Fruit fly (Drosophila melanogaster) whole organism, wandering third instar larva: ENCODE measurements around the gene CG3176.
"Not testable (repeated sequence)": the region's sequence is repeated elsewhere in the genome, so short reads cannot be mapped to it uniquely, and the experiment has no call there.

Experiments used
- Abd-B ChIP-seq: fragments of >200 bp; optimal IDR thresholded peaks from 2 replicates; lab custom pipeline; 2017; ENCODE audit warnings: missing biosample characterization, missing genetic modification characterization
- CG32264 ChIP-seq: fragments of 200-800 bp; sonication (Bioruptor generic); optimal IDR thresholded peaks from 2 replicates; lab custom pipeline; 2016; ENCODE audit warnings: missing biosample characterization, missing genetic modification characterization
- CG9705 ChIP-seq: fragments of 200-800 bp; sonication (Bioruptor generic); optimal IDR thresholded peaks from 2 replicates; lab custom pipeline; 2018; ENCODE audit warnings: missing biosample characterization, mild to moderate bottlenecking, missing genetic modification characterization
- CrebA ChIP-seq: fragments of 200-800 bp; sonication (Bioruptor generic); optimal IDR thresholded peaks from 2 replicates; lab custom pipeline; 2016; ENCODE audit warnings: missing biosample characterization, mild to moderate bottlenecking, missing genetic modification characterization, borderline replicate concordance
- Dfd ChIP-seq: fragments of >200 bp; optimal IDR thresholded peaks from 2 replicates; lab custom pipeline; 2017; ENCODE audit warnings: missing biosample characterization, missing genetic modification characterization
- Dif ChIP-seq: fragments of 200-275, 200-300 bp; sonication (Bioruptor generic); optimal IDR thresholded peaks from 2 replicates; lab custom pipeline; 2018; ENCODE audit warnings: missing biosample characterization, missing genetic modification characterization; ENCODE audit not compliant: partially characterized antibody
- GATAd ChIP-seq: sonication (Bioruptor generic); optimal IDR thresholded peaks from 2 replicates; lab custom pipeline; 2016; ENCODE audit warnings: missing biosample characterization, missing genetic modification characterization
- HLH106 ChIP-seq: fragments of 200-800 bp; optimal IDR thresholded peaks from 3 replicates; lab custom pipeline; 2019; ENCODE audit warnings: missing biosample characterization, mild to moderate bottlenecking, missing genetic modification characterization, moderate library complexity
- Hnf4 ChIP-seq: fragments of 200-800 bp; sonication (Bioruptor generic); optimal IDR thresholded peaks from 2 replicates; lab custom pipeline; 2016; ENCODE audit warnings: missing biosample characterization, mild to moderate bottlenecking, missing genetic modification characterization
- Hr78 ChIP-seq: fragments of >200 bp; optimal IDR thresholded peaks from 2 replicates; lab custom pipeline; 2017; ENCODE audit warnings: missing biosample characterization, missing genetic modification characterization
- Hr83 ChIP-seq: fragments of 200-300 bp; sonication (Bioruptor generic); optimal IDR thresholded peaks from 2 replicates; lab custom pipeline; 2016; ENCODE audit warnings: missing biosample characterization, mild to moderate bottlenecking, missing genetic modification characterization, moderate library complexity; ENCODE audit not compliant: poor library complexity, severe bottlenecking
- Jra ChIP-seq: sonication (Bioruptor generic); optimal IDR thresholded peaks from 2 replicates; lab custom pipeline; 2016; ENCODE audit warnings: missing biosample characterization, missing genetic modification characterization
- Mio ChIP-seq: sonication (Bioruptor generic); optimal IDR thresholded peaks from 2 replicates; lab custom pipeline; 2016; ENCODE audit warnings: missing biosample characterization, missing genetic modification characterization
- Myc ChIP-seq: fragments of >200 bp; optimal IDR thresholded peaks from 2 replicates; lab custom pipeline; 2017
- N ChIP-seq: fragments of >200 bp; optimal IDR thresholded peaks from 2 replicates; lab custom pipeline; 2018; ENCODE audit warnings: missing biosample characterization, missing external identifiers, missing genetic modification characterization
- OdsH ChIP-seq: fragments of 200-800 bp; sonication (Bioruptor generic); optimal IDR thresholded peaks from 2 replicates; lab custom pipeline; 2016; ENCODE audit warnings: missing biosample characterization, mild to moderate bottlenecking, missing genetic modification characterization
- Rel ChIP-seq, 2 experiments: fragments of 200-800 bp; sonication (Bioruptor generic) in 1 of 2; optimal IDR thresholded peaks; 2 replicates in 1 of 2; 3 replicates in 1 of 2; lab custom pipeline; 2016 to 2019; ENCODE audit warnings: mild to moderate bottlenecking in 2 of 2, missing biosample characterization in 2 of 2, missing genetic modification characterization in 2 of 2, moderate library complexity in 1 of 2
- Sp1 ChIP-seq: fragments of 200-800 bp; sonication (Bioruptor generic); optimal IDR thresholded peaks from 3 replicates; lab custom pipeline; 2019; ENCODE audit warnings: missing biosample characterization, mild to moderate bottlenecking, missing genetic modification characterization, moderate library complexity
- Vsx2 ChIP-seq: fragments of 200-300, 225-300 bp; sonication (Bioruptor generic); optimal IDR thresholded peaks from 2 replicates; lab custom pipeline; 2018; ENCODE audit warnings: missing biosample characterization, missing genetic modification characterization; ENCODE audit not compliant: partially characterized antibody
- br ChIP-seq: fragments of 200-800 bp; sonication (Bioruptor generic); optimal IDR thresholded peaks from 2 replicates; lab custom pipeline; 2016; ENCODE audit warnings: missing biosample characterization, missing genetic modification characterization
- brk ChIP-seq: fragments of 200-800 bp; sonication (Bioruptor generic); optimal IDR thresholded peaks from 2 replicates; lab custom pipeline; 2016; ENCODE audit warnings: missing biosample characterization, mild to moderate bottlenecking, missing genetic modification characterization
- dl ChIP-seq, 2 experiments: fragments of 175-275, 200-275 bp in 1 of 2; fragments of 200-275 bp in 1 of 2; sonication (Bioruptor generic); optimal IDR thresholded peaks; lab custom pipeline; 2018; ENCODE audit warnings: mild to moderate bottlenecking in 2 of 2, missing biosample characterization in 2 of 2, missing genetic modification characterization in 2 of 2, moderate library complexity in 2 of 2; ENCODE audit not compliant: partially characterized antibody in 2 of 2, insufficient read depth in 1 of 2
- dmrt93B ChIP-seq: fragments of 200-800 bp; sonication (Bioruptor generic); optimal IDR thresholded peaks from 2 replicates; lab custom pipeline; 2018; ENCODE audit warnings: missing biosample characterization, mild to moderate bottlenecking, missing genetic modification characterization
- dsf ChIP-seq: sonication (Bioruptor generic); optimal IDR thresholded peaks from 2 replicates; lab custom pipeline; 2016; ENCODE audit warnings: missing biosample characterization, missing genetic modification characterization, borderline replicate concordance
- ey ChIP-seq: fragments of 200-800 bp; sonication (Bioruptor generic); optimal IDR thresholded peaks from 2 replicates; lab custom pipeline; 2016; ENCODE audit warnings: missing biosample characterization, missing genetic modification characterization
- foxo ChIP-seq, 2 experiments: fragments of 200-800 bp; sonication (Bioruptor generic); optimal IDR thresholded peaks; 2 replicates in 1 of 2; 3 replicates in 1 of 2; lab custom pipeline; 2016 to 2017; ENCODE audit warnings: missing biosample characterization in 2 of 2, missing genetic modification characterization in 2 of 2
- fru ChIP-seq: fragments of 200-800 bp; sonication (Bioruptor generic); optimal IDR thresholded peaks from 3 replicates; lab custom pipeline; 2016; ENCODE audit warnings: missing biosample characterization, mild to moderate bottlenecking, missing genetic modification characterization
- h ChIP-seq: fragments of 200-800 bp; sonication (Bioruptor generic); optimal IDR thresholded peaks from 3 replicates; lab custom pipeline; 2016; ENCODE audit warnings: missing biosample characterization, mild to moderate bottlenecking, missing genetic modification characterization
- jim ChIP-seq: fragments of 175-275, 200-325 bp; sonication (Bioruptor generic); optimal IDR thresholded peaks from 2 replicates; lab custom pipeline; 2016; ENCODE audit warnings: missing biosample characterization, mild to moderate bottlenecking, missing genetic modification characterization
- lola ChIP-seq: fragments of >200 bp; optimal IDR thresholded peaks from 2 replicates; lab custom pipeline; 2017; ENCODE audit warnings: missing biosample characterization, missing genetic modification characterization
- pan ChIP-seq: fragments of >200 bp; optimal IDR thresholded peaks from 2 replicates; lab custom pipeline; 2017
- psq ChIP-seq: fragments of 200-800 bp; sonication (Bioruptor generic); optimal IDR thresholded peaks from 3 replicates; lab custom pipeline; 2017; ENCODE audit warnings: missing biosample characterization, mild to moderate bottlenecking, missing genetic modification characterization, moderate library complexity
- rgr ChIP-seq: fragments of 200-800 bp; sonication (Bioruptor generic); optimal IDR thresholded peaks from 3 replicates; lab custom pipeline; 2016; ENCODE audit warnings: missing biosample characterization, mild to moderate bottlenecking, missing genetic modification characterization
- sage ChIP-seq: fragments of 200-800 bp; sonication (Bioruptor generic); optimal IDR thresholded peaks from 2 replicates; lab custom pipeline; 2016; ENCODE audit warnings: missing biosample characterization, mild to moderate bottlenecking, missing genetic modification characterization
- sv ChIP-seq: fragments of 200-800 bp; sonication (Bioruptor generic); optimal IDR thresholded peaks from 3 replicates; lab custom pipeline; 2016; ENCODE audit warnings: missing biosample characterization, missing genetic modification characterization
- tai ChIP-seq: sonication (Bioruptor generic); optimal IDR thresholded peaks from 2 replicates; lab custom pipeline; 2016; ENCODE audit warnings: missing biosample characterization, missing genetic modification characterization
- usp ChIP-seq: fragments of >200 bp; optimal IDR thresholded peaks from 2 replicates; lab custom pipeline; 2017; ENCODE audit warnings: missing biosample characterization, missing genetic modification characterization
- woc ChIP-seq: sonication (Bioruptor generic); optimal IDR thresholded peaks from 2 replicates; lab custom pipeline; 2016; ENCODE audit warnings: missing biosample characterization, mild to moderate bottlenecking, missing genetic modification characterization

The CG3176 gene

DNA sequence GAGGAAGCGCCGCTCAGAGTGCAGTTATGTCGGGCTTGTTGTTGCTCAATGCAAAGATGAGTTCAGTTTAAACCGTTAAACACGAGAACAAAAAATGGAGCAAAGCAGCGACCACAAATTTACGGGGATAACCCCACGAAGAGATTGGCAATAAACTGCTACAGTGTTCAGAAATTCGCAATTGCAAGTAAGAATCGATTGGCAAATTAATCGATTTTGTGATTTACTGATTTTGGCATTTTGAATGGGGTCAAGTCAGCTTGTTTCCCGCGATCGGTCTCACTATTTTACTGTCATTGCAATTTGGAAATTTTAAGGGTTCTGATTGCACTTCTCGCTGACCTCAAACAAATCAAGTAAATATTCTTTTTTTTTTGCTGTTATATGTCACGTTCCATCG lies at the start of gene CG3176:
CG3176 (plus strand) TSS at position 221 of the 400 bp plus-strand sequence.
- TF ChIP-seq rgr (GFP tag; lab: Kevin White, UChicago) (peak; percentile 29), Rel (tag; optimal IDR thresholded peaks at IDR 0.05; lab: Kevin White, UChicago) (peak; percentile 95)
- not testable (repeated sequence) for TF ChIP-seq Rel (GFP tag; optimal IDR thresholded peaks at IDR 0.05; lab: Kevin White, UChicago)

DNA sequence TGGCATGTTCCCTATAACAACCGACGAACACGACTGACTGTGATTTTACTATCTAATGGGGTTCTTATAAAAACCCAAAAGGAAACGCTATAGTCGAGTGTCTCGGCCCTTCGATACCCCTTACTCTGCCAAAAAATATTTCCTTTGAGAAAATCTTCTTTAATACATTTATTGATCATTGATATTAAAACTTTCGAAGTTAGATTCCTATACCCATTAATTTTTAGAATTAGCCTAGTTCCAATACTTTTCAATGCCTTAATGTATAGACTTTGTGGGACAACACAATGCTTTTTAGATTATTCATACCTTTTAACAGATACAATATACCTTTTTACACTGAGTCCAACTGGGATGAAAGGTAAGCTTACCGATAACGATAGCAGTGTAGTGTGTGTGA lies 44.3 kb upstream of the CG3176 start, which contains the start of gene Pgcl:
Pgcl (minus strand) TSS at position 45 of the 400 bp plus-strand sequence.
- TF ChIP-seq CG32264 (GFP tag; lab: Kevin White, UChicago) = no peak
- TF ChIP-seq psq (GFP tag; lab: Kevin White, UChicago) = no peak
- no peak for TF ChIP-seq usp (GFP tag; lab: Kevin White, UChicago)
- TF ChIP-seq pan (lab: Kevin White, UChicago) = no peak
- no peak for TF ChIP-seq h
- no peak for TF ChIP-seq Myc (lab: Kevin White, UChicago)
- no peak for TF ChIP-seq Hr83 (GFP tag; lab: Kevin White, UChicago)
- TF ChIP-seq dmrt93B (GFP tag; lab: Kevin White, UChicago) = no peak
- no peak for TF ChIP-seq sv (GFP tag; lab: Kevin White, UChicago)
- TF ChIP-seq br (GFP tag; lab: Kevin White, UChicago) = no peak
- no peak for TF ChIP-seq dsf (GFP tag; lab: Kevin White, UChicago)

DNA sequence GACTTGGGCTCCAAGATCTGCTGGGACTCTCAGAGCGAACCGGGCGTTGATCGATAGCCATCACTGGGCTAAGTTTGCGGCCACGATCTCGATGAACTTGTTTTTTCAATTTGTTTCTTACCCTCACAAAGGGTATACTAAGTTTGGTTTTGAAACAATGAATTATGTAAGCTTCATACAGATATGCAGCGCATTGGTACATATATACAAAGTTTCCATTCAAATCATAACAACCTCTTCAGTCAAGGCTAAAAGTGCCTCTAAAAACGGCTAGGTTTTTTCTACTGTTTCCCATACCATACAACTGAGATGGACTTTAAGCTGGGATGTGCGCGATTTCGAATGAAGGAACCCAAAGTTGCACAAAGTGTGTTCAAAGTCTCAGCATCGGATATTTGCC lies 40.4 kb upstream of the CG3176 start:
- TF ChIP-seq h (peak; percentile 19), fru (GFP tag; lab: Kevin White, UChicago) (peak; percentile 57), Jra (no peak), woc (GFP tag; lab: Kevin White, UChicago) (peak; percentile 43), HLH106 (peak; percentile 28), ey (GFP tag; lab: Kevin White, UChicago) (peak; percentile 28), foxo (GFP tag; optimal IDR thresholded peaks at IDR 0.05; lab: Kevin White, UChicago) (peak in 1 of 2 experiments; percentile 37), Sp1 (GFP tag; lab: Kevin White, UChicago) (peak; percentile 25), N (no peak)

DNA sequence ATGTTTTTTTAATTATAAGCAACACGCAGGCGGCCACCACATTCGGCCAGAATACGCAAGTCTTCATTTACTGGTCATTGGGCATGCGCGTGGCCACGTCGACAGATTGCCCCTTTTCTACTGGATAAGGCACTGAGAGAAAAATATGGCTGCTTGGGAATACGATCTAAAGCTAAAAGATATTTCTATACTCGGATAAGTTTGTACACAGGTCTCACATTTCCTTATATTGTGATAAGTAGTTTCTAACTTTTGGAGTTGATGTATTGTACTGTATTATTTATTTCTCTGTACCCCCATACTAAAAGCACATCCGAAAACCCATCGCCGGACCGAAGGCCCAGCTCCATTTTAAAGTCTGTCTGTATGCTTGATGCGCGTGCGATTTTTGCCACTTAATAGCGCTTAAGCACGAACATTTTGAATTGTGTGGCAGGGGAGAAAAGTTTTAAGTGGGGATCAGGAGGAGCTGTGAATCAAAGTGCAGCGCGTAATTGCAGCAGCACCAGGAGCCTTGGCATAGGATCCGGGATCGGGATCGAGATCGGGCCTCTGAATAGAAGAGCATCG lies 37.6 kb upstream of the CG3176 start:
- TF ChIP-seq CG32264 (GFP tag; lab: Kevin White, UChicago) = no peak
- TF ChIP-seq jim (GFP tag; lab: Kevin White, UChicago) = no peak
- TF ChIP-seq usp (GFP tag; lab: Kevin White, UChicago) = no peak
- no peak for TF ChIP-seq Abd-B
- peak; percentile 68 for TF ChIP-seq ey (GFP tag; lab: Kevin White, UChicago)
- TF ChIP-seq Sp1 (GFP tag; lab: Kevin White, UChicago) = peak; percentile 50
- peak; percentile 64 for TF ChIP-seq rgr (GFP tag; lab: Kevin White, UChicago)
- no peak for TF ChIP-seq Hr78 (GFP tag; lab: Kevin White, UChicago)
- peak; percentile 33 for TF ChIP-seq dmrt93B (GFP tag; lab: Kevin White, UChicago)
- no peak for TF ChIP-seq N
- no peak for TF ChIP-seq CG9705 (GFP tag; lab: Kevin White, UChicago)
- peak; percentile 49 for TF ChIP-seq tai
- peak in 1 of 2 experiments; percentile 70 for TF ChIP-seq foxo (GFP tag; optimal IDR thresholded peaks at IDR 0.05; lab: Kevin White, UChicago)
- TF ChIP-seq Mio = no peak
- TF ChIP-seq Dif = no peak
- TF ChIP-seq fru (GFP tag; lab: Kevin White, UChicago) = peak; percentile 68
- peak; percentile 77 for TF ChIP-seq h
- TF ChIP-seq dsf (GFP tag; lab: Kevin White, UChicago) = no peak
- TF ChIP-seq sv (GFP tag; lab: Kevin White, UChicago) = no peak
- TF ChIP-seq sage (GFP tag; lab: Kevin White, UChicago) = peak; percentile 23
- no peak for TF ChIP-seq Vsx2
- TF ChIP-seq br (GFP tag; lab: Kevin White, UChicago) = peak; percentile 66
- peak; percentile 33 for TF ChIP-seq brk (GFP tag; lab: Kevin White, UChicago)
- peak; percentile 69 for TF ChIP-seq OdsH
- peak; percentile 37 for TF ChIP-seq psq (GFP tag; lab: Kevin White, UChicago)
- TF ChIP-seq pan (lab: Kevin White, UChicago) = no peak
- peak; percentile 58 for TF ChIP-seq HLH106
- TF ChIP-seq Myc (lab: Kevin White, UChicago) = no peak
- TF ChIP-seq Hr83 (GFP tag; lab: Kevin White, UChicago) = no peak
- no peak for TF ChIP-seq Jra
- TF ChIP-seq lola (GFP tag; lab: Kevin White, UChicago) = no peak
- TF ChIP-seq Rel (GFP tag; optimal IDR thresholded peaks at IDR 0.05; lab: Kevin White, UChicago) = no peak
- TF ChIP-seq Rel (tag; optimal IDR thresholded peaks at IDR 0.05; lab: Kevin White, UChicago) = no peak
- no peak for TF ChIP-seq CrebA (GFP tag; lab: Kevin White, UChicago)
- TF ChIP-seq woc (GFP tag; lab: Kevin White, UChicago) = peak; percentile 54
- TF ChIP-seq dl (GFP tag; optimal IDR thresholded peaks at IDR 0.05; lab: Kevin White, UChicago; ENCODE audit: insufficient read depth in 1 of 2, partially characterized antibody in 2 of 2) = no peak
- TF ChIP-seq Hnf4 (GFP tag; lab: Kevin White, UChicago) = peak; percentile 60
- TF ChIP-seq GATAd (GFP tag; lab: Kevin White, UChicago) = no peak
- TF ChIP-seq Dfd (GFP tag; lab: Kevin White, UChicago) = no peak
